Fruit fly (Drosophila melanogaster): ENCODE data around the gene CG8300.

DNA sequence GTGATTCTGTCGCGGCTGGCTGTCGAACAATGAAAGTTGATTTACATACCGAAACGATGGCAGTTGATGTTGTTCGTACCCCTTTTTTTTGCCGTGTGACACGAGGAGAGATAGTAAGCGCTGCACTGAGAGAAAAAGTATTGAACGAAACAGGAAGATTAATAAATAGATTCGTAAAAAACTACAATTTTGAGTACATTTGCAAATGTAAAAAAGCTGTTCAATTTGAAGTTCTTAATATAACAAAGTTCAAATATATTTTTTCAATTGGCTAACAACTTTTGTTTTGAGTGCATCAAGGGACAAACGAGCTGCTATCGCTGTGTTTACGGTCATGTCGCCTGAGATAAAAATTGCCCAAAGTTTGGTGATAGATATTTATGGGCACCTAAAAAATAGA lies 17.3 kb downstream of the CG8300 start:
- TF ChIP-seq kay (GFP tag; ENCODE audit: borderline replicate concordance), result no peak
- TF ChIP-seq CG1620 (GFP tag; optimal IDR thresholded peaks at IDR 0.05), result no peak
- TF ChIP-seq pad (GFP tag; optimal IDR thresholded peaks at IDR 0.05), result no peak
- TF ChIP-seq CG14711 (tag; optimal IDR thresholded peaks at IDR 0.05), result no peak
- no peak for TF ChIP-seq Hr96 (GFP tag; optimal IDR thresholded peaks at IDR 0.05)
- no peak for TF ChIP-seq CG7045 (GFP tag; optimal IDR thresholded peaks at IDR 0.05)
- TF ChIP-seq CG12768 (GFP tag; optimal IDR thresholded peaks at IDR 0.05), result no peak
- no peak for TF ChIP-seq CG11617 (GFP tag; optimal IDR thresholded peaks at IDR 0.05)
- no peak for TF ChIP-seq Mnt (GFP tag; optimal IDR thresholded peaks at IDR 0.05)
- TF ChIP-seq bab1 (GFP tag; optimal IDR thresholded peaks at IDR 0.05), result no peak
- no peak for TF ChIP-seq Clk (GFP tag; optimal IDR thresholded peaks at IDR 0.05)
- TF ChIP-seq toe (GFP tag; optimal IDR thresholded peaks at IDR 0.05), result no peak
- no peak for TF ChIP-seq cic (GFP tag; optimal IDR thresholded peaks at IDR 0.05)
- no peak for TF ChIP-seq ovo (GFP tag; optimal IDR thresholded peaks at IDR 0.05)

Data from whole organism, adult.